Worm (Caenorhabditis elegans) whole organism, L2 larva: ENCODE measurements around the gene Y50E8A.5.
A peak's percentile ranks its signal among the peaks of the same experiment; 100 is the strongest.

ENCODE experiments used
- C34F6.9 ChIP-seq: fragments of 150-350 bp; optimal IDR thresholded peaks from 2 replicates; lab custom pipeline; 2014; ENCODE audit warnings: missing biosample characterization, missing genetic modification characterization
- F13H6.1 ChIP-seq: sonication (generic microtip); optimal IDR thresholded peaks from 2 replicates; lab custom pipeline; 2016; ENCODE audit warnings: missing genetic modification characterization, missing compliant biosample characterization
- R02D3.7 ChIP-seq: fragments of 150-350 bp; optimal IDR thresholded peaks from 2 replicates; lab custom pipeline; 2014; ENCODE audit warnings: missing biosample characterization, missing genetic modification characterization
- Y55F3AM.14 ChIP-seq: fragments of 200-800 bp; sonication (Bioruptor generic); optimal IDR thresholded peaks from 2 replicates; lab custom pipeline; 2018; ENCODE audit warnings: mild to moderate bottlenecking, missing genetic modification characterization, missing compliant biosample characterization
- ZK546.5 ChIP-seq: sonication (generic microtip); optimal IDR thresholded peaks from 2 replicates; lab custom pipeline; 2017; ENCODE audit warnings: missing biosample characterization, missing genetic modification characterization
- alr-1 ChIP-seq: fragments of 150-350 bp; optimal IDR thresholded peaks from 2 replicates; lab custom pipeline; 2014; ENCODE audit warnings: missing biosample characterization, missing genetic modification characterization
- aly-2 ChIP-seq: fragments of 150-350 bp; optimal IDR thresholded peaks from 2 replicates; lab custom pipeline; 2014; ENCODE audit warnings: missing biosample characterization, missing genetic modification characterization
- ama-1 ChIP-seq: fragments of 150-350 bp; optimal IDR thresholded peaks from 2 replicates; lab custom pipeline; 2018; ENCODE audit warnings: inconsistent platforms
- blmp-1 ChIP-seq: sonication (generic microtip); optimal IDR thresholded peaks from 2 replicates; lab custom pipeline; 2017; ENCODE audit warnings: missing genetic modification characterization, mild to moderate bottlenecking, missing compliant biosample characterization, antibody characterized with exemption, moderate library complexity; ENCODE audit not compliant: insufficient read depth
- ceh-82 ChIP-seq: fragments of 150-350 bp; optimal IDR thresholded peaks from 2 replicates; lab custom pipeline; 2014; ENCODE audit warnings: missing biosample characterization, missing genetic modification characterization
- dmd-4 ChIP-seq: sonication (generic microtip); optimal IDR thresholded peaks from 2 replicates; lab custom pipeline; 2017; ENCODE audit warnings: missing biosample characterization, missing genetic modification characterization
- egl-27 ChIP-seq: sonication (generic microtip); optimal IDR thresholded peaks from 3 replicates; lab custom pipeline; 2017; ENCODE audit warnings: missing biosample characterization, missing genetic modification reagents, missing genetic modification characterization
- elt-3 ChIP-seq: sonication (generic microtip); optimal IDR thresholded peaks from 2 replicates; lab custom pipeline; 2017; ENCODE audit warnings: missing biosample characterization, missing genetic modification characterization
- fos-1 ChIP-seq: fragments of 150-350 bp; optimal IDR thresholded peaks from 2 replicates; lab custom pipeline; 2014; ENCODE audit warnings: missing biosample characterization, missing genetic modification characterization
- gmeb-1 ChIP-seq: fragments of 150-350 bp; optimal IDR thresholded peaks from 2 replicates; lab custom pipeline; 2014; ENCODE audit warnings: missing biosample characterization, missing genetic modification characterization
- lin-11 ChIP-seq: fragments of 150-350 bp; sonication (generic microtip); optimal IDR thresholded peaks from 2 replicates; lab custom pipeline; 2014; ENCODE audit warnings: missing biosample characterization, missing genetic modification characterization, inconsistent platforms, mixed read lengths
- lin-13 ChIP-seq: fragments of 150-350 bp; optimal IDR thresholded peaks from 2 replicates; lab custom pipeline; 2014; ENCODE audit warnings: missing biosample characterization, missing genetic modification reagents, missing genetic modification characterization
- lin-39 ChIP-seq: fragments of 150-350 bp; optimal IDR thresholded peaks from 2 replicates; lab custom pipeline; 2014; ENCODE audit warnings: missing biosample characterization, missing genetic modification reagents, missing genetic modification characterization
- mab-5 ChIP-seq: fragments of 150-350 bp; optimal IDR thresholded peaks from 2 replicates; lab custom pipeline; 2014; ENCODE audit warnings: missing biosample characterization, missing genetic modification characterization
- mbf-1 ChIP-seq: sonication (generic microtip); optimal IDR thresholded peaks from 2 replicates; lab custom pipeline; 2017; ENCODE audit warnings: missing biosample characterization, missing genetic modification characterization
- mdl-1 ChIP-seq, 2 experiments: fragments of 150-350 bp in 1 of 2; sonication (generic microtip) in 1 of 2; optimal IDR thresholded peaks; 2 replicates each; lab custom pipeline; 2017; ENCODE audit warnings: missing biosample characterization in 2 of 2, missing genetic modification characterization in 2 of 2
- nhr-10 ChIP-seq: sonication (generic microtip); optimal IDR thresholded peaks from 2 replicates; lab custom pipeline; 2017; ENCODE audit warnings: missing biosample characterization, missing genetic modification characterization
- nhr-11 ChIP-seq: fragments of 150-350 bp; optimal IDR thresholded peaks from 2 replicates; lab custom pipeline; 2014; ENCODE audit warnings: missing biosample characterization, missing genetic modification characterization
- nhr-12 ChIP-seq: fragments of 150-350 bp; optimal IDR thresholded peaks from 2 replicates; lab custom pipeline; 2014; ENCODE audit warnings: missing biosample characterization, missing genetic modification characterization
- nhr-129 ChIP-seq: fragments of 150-350 bp; optimal IDR thresholded peaks from 2 replicates; lab custom pipeline; 2014; ENCODE audit warnings: missing biosample characterization, missing genetic modification characterization
- nhr-21 ChIP-seq: fragments of 150-350 bp; optimal IDR thresholded peaks from 2 replicates; lab custom pipeline; 2014; ENCODE audit warnings: missing biosample characterization, missing genetic modification characterization
- nhr-23 ChIP-seq: fragments of 150-350 bp; optimal IDR thresholded peaks from 2 replicates; lab custom pipeline; 2014; ENCODE audit warnings: missing biosample characterization, missing genetic modification reagents, missing genetic modification characterization
- nhr-237 ChIP-seq: fragments of 150-350 bp; optimal IDR thresholded peaks from 2 replicates; lab custom pipeline; 2014; ENCODE audit warnings: missing biosample characterization, missing genetic modification characterization
- nhr-25 ChIP-seq: fragments of 150-350 bp; sonication (generic microtip); optimal IDR thresholded peaks from 3 replicates; lab custom pipeline; 2014; ENCODE audit warnings: missing biosample characterization, missing genetic modification characterization
- nhr-6 ChIP-seq: fragments of 150-350 bp; optimal IDR thresholded peaks from 2 replicates; lab custom pipeline; 2014; ENCODE audit warnings: missing biosample characterization, missing genetic modification characterization
- nhr-77 ChIP-seq: fragments of 150-350 bp; optimal IDR thresholded peaks from 2 replicates; lab custom pipeline; 2014; ENCODE audit warnings: missing biosample characterization, missing genetic modification characterization
- peb-1 ChIP-seq: fragments of 150-350 bp; optimal IDR thresholded peaks from 2 replicates; lab custom pipeline; 2014; ENCODE audit warnings: missing biosample characterization, missing genetic modification characterization
- sem-4 ChIP-seq: fragments of 150-350 bp; optimal IDR thresholded peaks from 2 replicates; lab custom pipeline; 2014; ENCODE audit warnings: missing biosample characterization, missing genetic modification reagents, missing genetic modification characterization
- skn-1 ChIP-seq: sonication (generic microtip); optimal IDR thresholded peaks from 2 replicates; lab custom pipeline; 2017; ENCODE audit warnings: missing biosample characterization, missing genetic modification characterization
- sma-3 ChIP-seq: sonication (generic microtip); optimal IDR thresholded peaks from 2 replicates; lab custom pipeline; 2016; ENCODE audit warnings: missing genetic modification reagents, missing genetic modification characterization, missing compliant biosample characterization
- sma-9 ChIP-seq, 2 experiments: fragments of 150-350 bp in 1 of 2; sonication (generic microtip) in 1 of 2; optimal IDR thresholded peaks; 2 replicates each; lab custom pipeline; 2014 to 2016; ENCODE audit warnings: missing genetic modification characterization in 2 of 2, mild to moderate bottlenecking in 1 of 2, missing biosample characterization in 1 of 2, missing compliant biosample characterization in 1 of 2, missing genetic modification reagents in 1 of 2, moderate library complexity in 1 of 2
- snpc-4 ChIP-seq: fragments of 150-350 bp; optimal IDR thresholded peaks from 2 replicates; lab custom pipeline; 2014; ENCODE audit warnings: missing biosample characterization, missing genetic modification characterization
- unc-39 ChIP-seq: fragments of 150-350 bp; optimal IDR thresholded peaks from 2 replicates; lab custom pipeline; 2014; ENCODE audit warnings: missing biosample characterization, missing genetic modification characterization
- unc-62 ChIP-seq: fragments of 150-350 bp; optimal IDR thresholded peaks from 2 replicates; lab custom pipeline; 2014; ENCODE audit warnings: missing biosample characterization, missing genetic modification reagents, missing genetic modification characterization
- zag-1 ChIP-seq: fragments of 150-350 bp; optimal IDR thresholded peaks from 2 replicates; lab custom pipeline; 2014; ENCODE audit warnings: missing biosample characterization, missing genetic modification characterization
- ztf-1 ChIP-seq: fragments of 200-800 bp; sonication (Bioruptor generic); conservative IDR thresholded peaks from 2 replicates; pipeline ENCODE4 v1.3.6; 2022; ENCODE audit warnings: missing genetic modification characterization, missing compliant biosample characterization
- ztf-4 ChIP-seq: fragments of 150-350 bp; optimal IDR thresholded peaks from 2 replicates; lab custom pipeline; 2014; ENCODE audit warnings: missing biosample characterization, missing genetic modification characterization

Y50E8A.5 gene

ce11 chrV:14696604-14697307, 40.0 kb downstream of the Y50E8A.5 start, which contains the start of gene unc-112 (continued):
- TF ChIP-seq nhr-237 (tag; lab: Kevin White, UChicago) (no peak), ztf-4 (tag; lab: Kevin White, UChicago) (peak; percentile 72), mdl-1 (tag; optimal IDR thresholded peaks at IDR 0.05; lab: Kevin White, UChicago) (peak in 1 of 2 experiments; percentile 47), lin-13 (GFP tag; lab: Kevin White, UChicago) (peak; percentile 72), fos-1 (tag; lab: Kevin White, UChicago) (peak; percentile 99), R02D3.7 (tag; lab: Kevin White, UChicago) (no peak), nhr-6 (tag; lab: Kevin White, UChicago) (no peak), unc-62 (GFP tag; lab: Kevin White, UChicago) (no peak), C34F6.9 (tag; lab: Kevin White, UChicago) (peak; percentile 86), nhr-23 (tag; lab: Kevin White, UChicago) (no peak)

ce11 chrV:14695713-14696112, 41.0 kb downstream of the Y50E8A.5 start:
- TF ChIP-seq zag-1 (tag; lab: Kevin White, UChicago): no peak
- no peak for TF ChIP-seq elt-3 (tag; lab: Kevin White, UChicago)
- TF ChIP-seq Y55F3AM.14 (GFP tag; lab: Kevin White, UChicago): no peak
- TF ChIP-seq nhr-129 (tag; lab: Kevin White, UChicago): no peak
- TF ChIP-seq ztf-1: no peak
- no peak for TF ChIP-seq dmd-4
- TF ChIP-seq mbf-1: no peak
- no peak for TF ChIP-seq aly-2 (tag; lab: Kevin White, UChicago)
- no peak for TF ChIP-seq sem-4 (tag; lab: Kevin White, UChicago)
- no peak for TF ChIP-seq lin-11 (tag; lab: Kevin White, UChicago)
- no peak for TF ChIP-seq nhr-11
- TF ChIP-seq mab-5: no peak
- TF ChIP-seq nhr-6 (tag; lab: Kevin White, UChicago): no peak
- TF ChIP-seq nhr-77 (tag; lab: Kevin White, UChicago): no peak
- no peak for TF ChIP-seq unc-62 (GFP tag; lab: Kevin White, UChicago)
- no peak for TF ChIP-seq nhr-12 (tag; lab: Kevin White, UChicago)
- TF ChIP-seq egl-27: no peak
- TF ChIP-seq nhr-10: no peak
- TF ChIP-seq, all 48 proteins: peak for 0

ce11 chrV:14689060-14689750, 47.5 kb downstream of the Y50E8A.5 start, which contains the start of gene gasr-8:
Gene gasr-8 (plus strand): TSS chrV:14689110.
- TF ChIP-seq sma-3 (GFP tag; lab: Kevin White, UChicago): no peak
- no peak for TF ChIP-seq ama-1 (lab: Kevin White, UChicago)
- no peak for TF ChIP-seq aly-2 (tag; lab: Kevin White, UChicago)
- TF ChIP-seq nhr-237 (tag; lab: Kevin White, UChicago): no peak
- TF ChIP-seq R02D3.7 (tag; lab: Kevin White, UChicago): no peak
- TF ChIP-seq unc-62 (GFP tag; lab: Kevin White, UChicago): no peak
- no peak for TF ChIP-seq sma-9 (GFP tag; optimal IDR thresholded peaks at IDR 0.05; lab: Kevin White, UChicago)
- no peak for TF ChIP-seq sma-9 (tag; optimal IDR thresholded peaks at IDR 0.05; lab: Kevin White, UChicago)
- TF ChIP-seq blmp-1 (tag; lab: Kevin White, UChicago): no peak

- TF ChIP-seq blmp-1 (tag; lab: Kevin White, UChicago): no peak
- no peak for TF ChIP-seq lin-11 (tag; lab: Kevin White, UChicago)
- peak; percentile 53 for TF ChIP-seq gmeb-1 (tag; lab: Kevin White, UChicago)
- TF ChIP-seq aly-2 (tag; lab: Kevin White, UChicago): no peak
- TF ChIP-seq C34F6.9 (tag; lab: Kevin White, UChicago): peak; percentile 61
- peak; percentile 44 for TF ChIP-seq snpc-4 (tag; lab: Kevin White, UChicago)
- TF ChIP-seq nhr-12 (tag; lab: Kevin White, UChicago): peak; percentile 18
- no peak for TF ChIP-seq nhr-23 (tag; lab: Kevin White, UChicago)
- TF ChIP-seq skn-1: peak; percentile 93
- no peak for TF ChIP-seq mdl-1 (tag; optimal IDR thresholded peaks at IDR 0.05; lab: Kevin White, UChicago)
- no peak for TF ChIP-seq lin-39 (tag; lab: Kevin White, UChicago)
- no peak for TF ChIP-seq nhr-10
- TF ChIP-seq mbf-1: no peak
- no peak for TF ChIP-seq nhr-11
- no peak for TF ChIP-seq peb-1
- TF ChIP-seq unc-39 (tag; lab: Kevin White, UChicago): no peak
- no peak for TF ChIP-seq ZK546.5 (tag; lab: Kevin White, UChicago)
- TF ChIP-seq nhr-21 (tag; lab: Kevin White, UChicago): no peak
- TF ChIP-seq ceh-82 (tag; lab: Kevin White, UChicago): no peak
- TF ChIP-seq alr-1: no peak
- peak; percentile 63 for TF ChIP-seq lin-13 (GFP tag; lab: Kevin White, UChicago)
- TF ChIP-seq nhr-25 (tag; lab: Kevin White, UChicago): peak; percentile 14
- TF ChIP-seq F13H6.1: peak; percentile 54
- TF ChIP-seq fos-1 (tag; lab: Kevin White, UChicago): no peak
Observed at ce11 chrV:14688097-14688912, 48.4 kb downstream of the Y50E8A.5 start, which contains the start of gene C47E8.11. Gene C47E8.11 (plus strand): TSS chrV:14688616.
